Fruit fly (Drosophila melanogaster): Measurements from ENCODE around the gene HLH4C.

DNA sequence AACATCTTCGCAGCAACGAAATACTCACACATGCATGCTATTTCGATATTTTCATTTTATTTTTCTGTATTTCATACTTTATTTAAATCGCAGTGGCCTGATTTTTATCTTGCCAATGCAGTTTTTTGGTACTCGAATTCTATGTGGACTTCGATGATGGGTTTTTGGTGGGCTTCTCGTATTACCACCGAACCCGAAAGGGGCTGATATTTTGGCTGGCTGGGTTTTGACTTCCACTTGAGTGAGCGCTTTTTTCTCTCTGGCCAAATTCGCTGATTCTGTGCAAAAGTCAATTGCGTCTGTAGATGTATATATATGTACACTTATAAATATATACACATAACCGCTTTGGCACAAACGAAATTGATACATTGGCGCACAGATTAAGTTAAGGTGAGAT lies 41.9 kb downstream of the HLH4C start:
- no peak for TF ChIP-seq psq (GFP tag; optimal IDR thresholded peaks at IDR 0.05)
- no peak for TF ChIP-seq h (GFP tag; optimal IDR thresholded peaks at IDR 0.05)
